Fruit fly (Drosophila melanogaster) whole organism, prepupa: ENCODE measurements around the gene GatA.

ENCODE experiments used
- Blimp-1 ChIP-seq: fragments of 200-800 bp; sonication (Bioruptor generic); optimal IDR thresholded peaks from 3 replicates; lab custom pipeline; 2017; ENCODE audit warnings: missing biosample characterization, missing genetic modification characterization, mild to moderate bottlenecking, moderate library complexity, missing genetic modification reagents
- CG10631 ChIP-seq: fragments of 200-800 bp; sonication (Bioruptor generic); optimal IDR thresholded peaks from 2 replicates; lab custom pipeline; 2016; ENCODE audit warnings: missing biosample characterization, missing genetic modification characterization
- CG11294 ChIP-seq: fragments of 200-800 bp; sonication (Bioruptor generic); IDR thresholded peaks from 2 replicates; pipeline ENCODE4 v1.3.6; 2022; ENCODE audit warnings: missing biosample characterization, missing genetic modification characterization
- CG11762 ChIP-seq: fragments of 200-800 bp; sonication (Bioruptor generic); optimal IDR thresholded peaks from 3 replicates; lab custom pipeline; 2016; ENCODE audit warnings: missing biosample characterization, missing genetic modification characterization; ENCODE audit not compliant: insufficient read depth
- CG11902 ChIP-seq: fragments of 200-800 bp; sonication (Bioruptor generic); optimal IDR thresholded peaks from 3 replicates; lab custom pipeline; 2016; ENCODE audit warnings: missing biosample characterization, missing genetic modification characterization
- CG15336 ChIP-seq: fragments of 200-800 bp; sonication (Bioruptor generic); IDR thresholded peaks from 2 replicates; pipeline ENCODE4 v1.3.6; 2022; ENCODE audit warnings: missing biosample characterization, missing genetic modification characterization
- CG1621 ChIP-seq: fragments of 200-800 bp; sonication (Bioruptor generic); optimal IDR thresholded peaks from 3 replicates; lab custom pipeline; 2018; ENCODE audit warnings: missing biosample characterization, mild to moderate bottlenecking, missing genetic modification characterization
- CG3032 ChIP-seq: fragments of 200-800 bp; optimal IDR thresholded peaks from 2 replicates; lab custom pipeline; 2019; ENCODE audit warnings: missing biosample characterization, mild to moderate bottlenecking, missing genetic modification characterization, moderate library complexity
- CG31627 ChIP-seq: fragments of 200-800 bp; sonication (Bioruptor generic); optimal IDR thresholded peaks from 3 replicates; lab custom pipeline; 2016; ENCODE audit warnings: missing biosample characterization, missing genetic modification characterization
- CG32006 ChIP-seq: fragments of 200-800 bp; sonication (Bioruptor generic); optimal IDR thresholded peaks from 3 replicates; lab custom pipeline; 2017; ENCODE audit warnings: missing biosample characterization, mild to moderate bottlenecking, missing genetic modification characterization
- CG6163 ChIP-seq: fragments of 200-800 bp; sonication (Bioruptor generic); IDR thresholded peaks from 3 replicates; pipeline ENCODE4 v1.3.6; 2022; ENCODE audit warnings: missing biosample characterization, missing genetic modification characterization
- CG6276 ChIP-seq: fragments of 200-800 bp; sonication (Bioruptor generic); optimal IDR thresholded peaks from 2 replicates; lab custom pipeline; 2017; ENCODE audit warnings: missing biosample characterization, mild to moderate bottlenecking, missing genetic modification characterization
- CG6792 ChIP-seq: fragments of 200-800 bp; sonication (Bioruptor generic); optimal IDR thresholded peaks from 3 replicates; lab custom pipeline; 2016; ENCODE audit warnings: missing biosample characterization, missing genetic modification characterization
- CG6808 ChIP-seq: fragments of 200-800 bp; sonication (Bioruptor generic); optimal IDR thresholded peaks from 3 replicates; lab custom pipeline; 2017; ENCODE audit warnings: missing biosample characterization, missing genetic modification characterization, mild to moderate bottlenecking, moderate library complexity, missing genetic modification reagents
- CG7368 ChIP-seq: fragments of 200-800 bp; sonication (Bioruptor generic); optimal IDR thresholded peaks from 3 replicates; lab custom pipeline; 2016; ENCODE audit warnings: missing biosample characterization, missing genetic modification characterization
- CG8119 ChIP-seq: fragments of 200-800 bp; sonication (Bioruptor generic); IDR thresholded peaks from 3 replicates; pipeline ENCODE4 v1.3.6; 2022; ENCODE audit warnings: missing biosample characterization, missing genetic modification characterization
- CG9139 ChIP-seq: fragments of 200-800 bp; sonication (Bioruptor generic); optimal IDR thresholded peaks from 3 replicates; lab custom pipeline; 2017; ENCODE audit warnings: missing biosample characterization, mild to moderate bottlenecking, missing genetic modification characterization
- Eip75B ChIP-seq: fragments of 200-800 bp; sonication (Bioruptor generic); optimal IDR thresholded peaks from 3 replicates; lab custom pipeline; 2016; ENCODE audit warnings: missing biosample characterization, missing genetic modification characterization
- Eip78C ChIP-seq: fragments of 200-800 bp; sonication (Bioruptor generic); peaks from one replicate; lab custom pipeline; 2016; ENCODE audit warnings: missing biosample characterization, missing genetic modification characterization
- Eip93F ChIP-seq: fragments of 200-800 bp; sonication (Bioruptor generic); optimal IDR thresholded peaks from 2 replicates; lab custom pipeline; 2016; ENCODE audit warnings: missing biosample characterization, mild to moderate bottlenecking, missing genetic modification characterization
- Ets21C ChIP-seq: fragments of 200-800 bp; sonication (Bioruptor generic); optimal IDR thresholded peaks from 3 replicates; lab custom pipeline; 2016; ENCODE audit warnings: missing biosample characterization, missing genetic modification characterization
- Gug ChIP-seq: fragments of 200-800 bp; sonication (Bioruptor generic); IDR thresholded peaks from 2 replicates; pipeline ENCODE4 v1.3.6; 2022; ENCODE audit warnings: missing biosample characterization, missing genetic modification characterization
- Hr39 ChIP-seq: fragments of 200-800 bp; sonication (Bioruptor generic); optimal IDR thresholded peaks from 2 replicates; lab custom pipeline; 2016; ENCODE audit warnings: missing biosample characterization, missing genetic modification characterization
- Lpt ChIP-seq: fragments of 200-800 bp; sonication (Bioruptor generic); optimal IDR thresholded peaks from 3 replicates; lab custom pipeline; 2016; ENCODE audit warnings: missing biosample characterization, missing genetic modification characterization
- Met ChIP-seq: fragments of 200-800 bp; sonication (Bioruptor generic); optimal IDR thresholded peaks from 3 replicates; lab custom pipeline; 2016; ENCODE audit warnings: missing biosample characterization, missing genetic modification characterization
- Smox ChIP-seq: fragments of 200-800 bp; sonication (Bioruptor generic); optimal IDR thresholded peaks from 3 replicates; lab custom pipeline; 2016; ENCODE audit warnings: missing biosample characterization, missing genetic modification characterization
- Sox14 ChIP-seq: fragments of 200-800 bp; sonication (Bioruptor generic); optimal IDR thresholded peaks from 3 replicates; lab custom pipeline; 2016; ENCODE audit warnings: missing biosample characterization, missing genetic modification characterization
- Sox15 ChIP-seq: fragments of 200-800 bp; sonication (Bioruptor generic); optimal IDR thresholded peaks from 3 replicates; lab custom pipeline; 2016; ENCODE audit warnings: missing biosample characterization, missing genetic modification characterization
- acj6 ChIP-seq: fragments of 200-800 bp; sonication (Bioruptor generic); optimal IDR thresholded peaks from 3 replicates; lab custom pipeline; 2016; ENCODE audit warnings: missing biosample characterization, missing genetic modification characterization
- cyc ChIP-seq: fragments of 200-800 bp; sonication (Bioruptor generic); optimal IDR thresholded peaks from 3 replicates; lab custom pipeline; 2016; ENCODE audit warnings: missing biosample characterization, missing genetic modification characterization
- dac ChIP-seq: fragments of 200-800 bp; sonication (Bioruptor generic); optimal IDR thresholded peaks from 2 replicates; lab custom pipeline; 2017; ENCODE audit warnings: missing biosample characterization, mild to moderate bottlenecking, missing genetic modification characterization
- dsx ChIP-seq: fragments of 200-800 bp; optimal IDR thresholded peaks from 3 replicates; lab custom pipeline; 2019; ENCODE audit warnings: missing biosample characterization, mild to moderate bottlenecking, missing genetic modification characterization, moderate library complexity; ENCODE audit not compliant: poor library complexity, severe bottlenecking
- eg ChIP-seq: fragments of 200-800 bp; sonication (Bioruptor generic); IDR thresholded peaks from 3 replicates; pipeline ENCODE4 v1.3.6; 2022; ENCODE audit warnings: missing biosample characterization, missing genetic modification characterization
- esn ChIP-seq: fragments of 200-800 bp; sonication (Bioruptor generic); optimal IDR thresholded peaks from 2 replicates; lab custom pipeline; 2016; ENCODE audit warnings: missing biosample characterization, mild to moderate bottlenecking, missing genetic modification characterization, moderate library complexity
- fd59A ChIP-seq: fragments of 200-800 bp; sonication (Bioruptor generic); optimal IDR thresholded peaks from 2 replicates; lab custom pipeline; 2017; ENCODE audit warnings: missing biosample characterization, mild to moderate bottlenecking, missing genetic modification characterization, missing genetic modification reagents
- fd85E ChIP-seq: fragments of 200-800 bp; sonication (Bioruptor generic); optimal IDR thresholded peaks from 3 replicates; lab custom pipeline; 2016; ENCODE audit warnings: missing biosample characterization, missing genetic modification characterization
- fkh ChIP-seq: fragments of 200-800 bp; sonication (Bioruptor generic); optimal IDR thresholded peaks from 3 replicates; lab custom pipeline; 2017; ENCODE audit warnings: missing biosample characterization, mild to moderate bottlenecking, missing genetic modification characterization, moderate library complexity
- lz ChIP-seq: fragments of 200-800 bp; sonication (Bioruptor generic); optimal IDR thresholded peaks from 3 replicates; lab custom pipeline; 2016; ENCODE audit warnings: missing biosample characterization, missing genetic modification characterization
- net ChIP-seq: fragments of 200-800 bp; sonication (Bioruptor generic); optimal IDR thresholded peaks from 3 replicates; lab custom pipeline; 2016; ENCODE audit warnings: missing biosample characterization, missing genetic modification characterization
- pdm3 ChIP-seq: fragments of 200-800 bp; sonication (Bioruptor generic); optimal IDR thresholded peaks from 3 replicates; lab custom pipeline; 2016; ENCODE audit warnings: missing biosample characterization, missing genetic modification characterization
- salr ChIP-seq, 2 experiments: fragments of 200-800 bp; sonication (Bioruptor generic); optimal IDR thresholded peaks; 3 replicates each; lab custom pipeline; 2016 to 2018; ENCODE audit warnings: missing biosample characterization in 2 of 2, missing genetic modification characterization in 2 of 2, mild to moderate bottlenecking in 1 of 2
- spab ChIP-seq: fragments of 200-800 bp; sonication (Bioruptor generic); optimal IDR thresholded peaks from 2 replicates; lab custom pipeline; 2017; ENCODE audit warnings: missing biosample characterization, mild to moderate bottlenecking, missing genetic modification characterization, missing genetic modification reagents
- ss ChIP-seq, 2 experiments: fragments of 200-800 bp; sonication (Bioruptor generic); optimal IDR thresholded peaks; 2 replicates in 1 of 2; 3 replicates in 1 of 2; lab custom pipeline; 2017 to 2018; ENCODE audit warnings: mild to moderate bottlenecking in 2 of 2, missing biosample characterization in 2 of 2, missing genetic modification characterization in 2 of 2, moderate library complexity in 1 of 2
- svp ChIP-seq: fragments of 200-800 bp; sonication (Bioruptor generic); peaks from one replicate; lab custom pipeline; 2016; ENCODE audit warnings: missing biosample characterization, missing genetic modification characterization
- vri ChIP-seq: fragments of 200-800 bp; sonication (Bioruptor generic); optimal IDR thresholded peaks from 3 replicates; lab custom pipeline; 2016; ENCODE audit warnings: missing biosample characterization, mild to moderate bottlenecking, missing genetic modification characterization

GatA gene

dm6 chr3R:19028758-19029157 lies at the start of gene GatA, which contains the start of gene P5cr (continued):
- peak; percentile 72 for TF ChIP-seq CG1621 (tag; lab: Kevin White, UChicago)
- TF ChIP-seq svp (GFP tag; lab: Kevin White, UChicago): no peak
- TF ChIP-seq pdm3 (GFP tag; lab: Kevin White, UChicago): peak; percentile 88
- TF ChIP-seq Lpt (GFP tag; lab: Kevin White, UChicago): peak; percentile 75
- TF ChIP-seq Sox14 (GFP tag; lab: Kevin White, UChicago): peak; percentile 83
- TF ChIP-seq dsx: peak; percentile 31
- peak; percentile 82 for TF ChIP-seq Hr39 (GFP tag; lab: Kevin White, UChicago)
- peak; percentile 72 for TF ChIP-seq CG6792 (GFP tag; lab: Kevin White, UChicago)
- TF ChIP-seq, all 60 proteins: peak for 44

dm6 chr3R:19077856-19078255 lies 49.2 kb upstream of the GatA start:
- TF ChIP-seq vri (no peak), CG10631 (GFP tag; lab: Kevin White, UChicago) (no peak), Eip93F (GFP tag; lab: Kevin White, UChicago) (no peak), Eip78C (GFP tag; lab: Kevin White, UChicago) (peak; percentile 22), pdm3 (GFP tag; lab: Kevin White, UChicago) (no peak), esn (no peak), CG9139 (GFP tag; lab: Kevin White, UChicago) (no peak), ss (GFP tag; optimal IDR thresholded peaks at IDR 0.05; lab: Kevin White, UChicago) (peak in 1 of 2 experiments; percentile 40), CG6163 (GFP tag; lab: Robert Waterston, UW) (no peak), net (GFP tag; lab: Kevin White, UChicago) (no peak), CG31627 (GFP tag; lab: Kevin White, UChicago) (no peak), Ets21C (GFP tag; lab: Kevin White, UChicago) (no peak), dsx (peak; percentile 99), acj6 (GFP tag; lab: Kevin White, UChicago) (no peak), salr (GFP tag; optimal IDR thresholded peaks at IDR 0.05; lab: Kevin White, UChicago) (no peak)

dm6 chr3R:19075135-19075534 lies 46.5 kb upstream of the GatA start:
- TF ChIP-seq dac (no peak), fkh (no peak), Eip93F (GFP tag; lab: Kevin White, UChicago) (no peak), CG8119 (GFP tag; lab: Robert Waterston, UW) (peak; percentile 62; the same call in 2 of the 3 replicates), Lpt (GFP tag; lab: Kevin White, UChicago) (peak; percentile 23), CG10631 (GFP tag; lab: Kevin White, UChicago) (peak; percentile 55), svp (GFP tag; lab: Kevin White, UChicago) (no peak), salr (GFP tag; optimal IDR thresholded peaks at IDR 0.05; lab: Kevin White, UChicago) (peak in 1 of 2 experiments; percentile 60), Met (no peak), CG11762 (GFP tag; lab: Kevin White, UChicago) (peak; percentile 42), CG7368 (GFP tag; lab: Kevin White, UChicago) (no peak), CG32006 (GFP tag; lab: Kevin White, UChicago) (peak; percentile 53), CG3032 (peak; percentile 33), cyc (GFP tag; lab: Kevin White, UChicago) (no peak), CG1621 (tag; lab: Kevin White, UChicago) (no peak), lz (GFP tag; lab: Kevin White, UChicago) (no peak), CG11294 (GFP tag; lab: Robert Waterston, UW) (0 out of 2 replicates have a peak, but pooled peaks have one; percentile 7), CG6792 (GFP tag; lab: Kevin White, UChicago) (no peak), fd59A (GFP tag; lab: Kevin White, UChicago) (peak; percentile 3), fd85E (no peak), eg (GFP tag; lab: Robert Waterston, UW) (peak; percentile 50; the same call in 2 of the 3 replicates), spab (peak; percentile 35), Blimp-1 (GFP tag; lab: Kevin White, UChicago) (no peak), CG6808 (peak; percentile 9), Eip78C (GFP tag; lab: Kevin White, UChicago) (peak; percentile 88), Sox14 (GFP tag; lab: Kevin White, UChicago) (peak; percentile 47), net (GFP tag; lab: Kevin White, UChicago) (peak; percentile 1), Hr39 (GFP tag; lab: Kevin White, UChicago) (no peak), Ets21C (GFP tag; lab: Kevin White, UChicago) (no peak), CG6276 (GFP tag; lab: Kevin White, UChicago) (peak; percentile 41), CG11902 (GFP tag; lab: Kevin White, UChicago) (no peak), Eip75B (GFP tag; lab: Kevin White, UChicago) (peak; percentile 28), pdm3 (GFP tag; lab: Kevin White, UChicago) (peak; percentile 41), dsx (peak; percentile 60), CG15336 (GFP tag; lab: Robert Waterston, UW) (peak; percentile 63), ss (GFP tag; optimal IDR thresholded peaks at IDR 0.05; lab: Kevin White, UChicago) (peak; percentile 15 to 32), Smox (no peak), Gug (GFP tag; lab: Robert Waterston, UW) (peak; percentile 68), Sox15 (GFP tag; lab: Kevin White, UChicago) (no peak)
